Fruit fly (Drosophila melanogaster) whole organism, embryonic: ENCODE results near the gene CG15528.

Experiments used
- ATbp ChIP-seq: fragments of 200-800 bp; sonication (Bioruptor generic); optimal IDR thresholded peaks from 2 replicates; lab custom pipeline; 2017; ENCODE audit warnings: missing biosample characterization, mild to moderate bottlenecking, missing genetic modification characterization, missing genetic modification reagents
- Aef1 ChIP-seq: fragments of 200-800 bp; sonication (Bioruptor generic); IDR thresholded peaks from 3 replicates; pipeline ENCODE4 v1.3.6; 2022; ENCODE audit warnings: missing biosample characterization, missing genetic modification characterization
- Antp ChIP-seq: fragments of 200-800 bp; sonication (Bioruptor generic); optimal IDR thresholded peaks from 3 replicates; lab custom pipeline; 2016; ENCODE audit warnings: missing biosample characterization, missing genetic modification characterization
- Blimp-1 ChIP-seq: fragments of 200-800 bp; sonication (Bioruptor generic); optimal IDR thresholded peaks from 3 replicates; lab custom pipeline; 2018; ENCODE audit warnings: missing biosample characterization, missing genetic modification characterization, mild to moderate bottlenecking, moderate library complexity, missing genetic modification reagents
- CG10654 ChIP-seq: fragments of 200-800 bp; sonication (Bioruptor generic); optimal IDR thresholded peaks from 2 replicates; lab custom pipeline; 2016; ENCODE audit warnings: missing biosample characterization, missing genetic modification characterization
- CG1233 ChIP-seq: fragments of 200-800 bp; sonication (Bioruptor generic); optimal IDR thresholded peaks from 4 replicates; lab custom pipeline; 2018; ENCODE audit warnings: missing biosample characterization, mild to moderate bottlenecking, missing genetic modification characterization
- CG12744 ChIP-seq: fragments of 200-800 bp; sonication (Bioruptor generic); optimal IDR thresholded peaks from 2 replicates; lab custom pipeline; 2016; ENCODE audit warnings: missing biosample characterization, missing genetic modification characterization
- CG13296 ChIP-seq: fragments of 200-800 bp; sonication (Bioruptor generic); optimal IDR thresholded peaks from 3 replicates; lab custom pipeline; 2018; ENCODE audit warnings: missing biosample characterization, mild to moderate bottlenecking, missing genetic modification characterization
- CG13424 ChIP-seq: fragments of 200-800 bp; sonication (Bioruptor generic); optimal IDR thresholded peaks from 2 replicates; lab custom pipeline; 2019; ENCODE audit warnings: missing biosample characterization, mild to moderate bottlenecking, missing genetic modification characterization, moderate library complexity
- CG14441 ChIP-seq: fragments of 200-800 bp; sonication (Bioruptor generic); IDR thresholded peaks from 2 replicates; pipeline ENCODE4 v1.3.6; 2022; ENCODE audit warnings: missing biosample characterization, missing genetic modification characterization
- CG15601 ChIP-seq: fragments of 200-800 bp; sonication (Bioruptor generic); optimal IDR thresholded peaks from 3 replicates; lab custom pipeline; 2019; ENCODE audit warnings: missing biosample characterization, mild to moderate bottlenecking, missing genetic modification characterization, moderate library complexity
- CG16863 ChIP-seq: fragments of 200-800 bp; sonication (Bioruptor generic); optimal IDR thresholded peaks from 3 replicates; lab custom pipeline; 2016; ENCODE audit warnings: missing biosample characterization, missing genetic modification characterization
- CG17359 ChIP-seq: fragments of 200-800 bp; sonication (Bioruptor generic); optimal IDR thresholded peaks from 3 replicates; lab custom pipeline; 2018; ENCODE audit warnings: missing biosample characterization, mild to moderate bottlenecking, missing genetic modification characterization, moderate library complexity
- CG17612 ChIP-seq: fragments of 200-800 bp; sonication (Bioruptor generic); IDR thresholded peaks from 2 replicates; pipeline ENCODE4 v1.3.6; 2022; ENCODE audit warnings: missing biosample characterization, missing genetic modification characterization
- CG2120 ChIP-seq: fragments of 200-800 bp; sonication (Bioruptor generic); optimal IDR thresholded peaks from 3 replicates; lab custom pipeline; 2016; ENCODE audit warnings: missing biosample characterization, missing genetic modification characterization
- CG31388 ChIP-seq: fragments of 200-800 bp; sonication (Bioruptor generic); optimal IDR thresholded peaks from 2 replicates; lab custom pipeline; 2016; ENCODE audit warnings: missing biosample characterization, missing genetic modification characterization
- CG31441 ChIP-seq: fragments of 200-800 bp; sonication (Bioruptor generic); IDR thresholded peaks from 2 replicates; pipeline ENCODE4 v1.3.6; 2022; ENCODE audit warnings: missing biosample characterization, missing genetic modification characterization
- CG3995 ChIP-seq: fragments of 200-800 bp; sonication (Bioruptor generic); optimal IDR thresholded peaks from 3 replicates; lab custom pipeline; 2016; ENCODE audit warnings: missing biosample characterization, missing genetic modification characterization
- CG7745 ChIP-seq: fragments of 200-800 bp; sonication (Bioruptor generic); optimal IDR thresholded peaks from 2 replicates; lab custom pipeline; 2018; ENCODE audit warnings: missing biosample characterization, mild to moderate bottlenecking, missing genetic modification characterization, moderate library complexity
- CG7786 ChIP-seq: fragments of 200-800 bp; sonication (Bioruptor generic); optimal IDR thresholded peaks from 2 replicates; lab custom pipeline; 2016; ENCODE audit warnings: missing biosample characterization, missing genetic modification characterization
- CG8359 ChIP-seq: fragments of 200-800 bp; sonication (Bioruptor generic); optimal IDR thresholded peaks from 2 replicates; lab custom pipeline; 2017; ENCODE audit warnings: missing biosample characterization, mild to moderate bottlenecking, missing genetic modification characterization, borderline replicate concordance
- CG9932 ChIP-seq: fragments of 200-800 bp; sonication (Bioruptor generic); IDR thresholded peaks from 2 replicates; pipeline ENCODE4 v1.3.6; 2022; ENCODE audit warnings: missing biosample characterization, missing genetic modification characterization
- CTCF ChIP-seq: fragments of 200-800 bp; sonication (Bioruptor generic); optimal IDR thresholded peaks from 2 replicates; lab custom pipeline; 2017; ENCODE audit warnings: missing biosample characterization, mild to moderate bottlenecking, missing genetic modification characterization, moderate library complexity
- Dbx ChIP-seq: fragments of 200-800 bp; sonication (Bioruptor generic); IDR thresholded peaks from 3 replicates; pipeline ENCODE4 v1.3.6; 2022; ENCODE audit warnings: missing biosample characterization, missing genetic modification characterization
- Drgx ChIP-seq: fragments of 200-800 bp; sonication (Bioruptor generic); IDR thresholded peaks from 2 replicates; pipeline ENCODE4 v1.3.6; 2022; ENCODE audit warnings: missing biosample characterization, missing genetic modification characterization
- Fer1 ChIP-seq: fragments of 200-800 bp; sonication (Bioruptor generic); optimal IDR thresholded peaks from 2 replicates; lab custom pipeline; 2017; ENCODE audit warnings: missing biosample characterization, mild to moderate bottlenecking, missing genetic modification characterization
- Gug ChIP-seq: fragments of 200-800 bp; sonication (Bioruptor generic); IDR thresholded peaks from 4 replicates; pipeline ENCODE4 v1.3.6; 2022; ENCODE audit warnings: missing biosample characterization, missing genetic modification characterization
- Hr3 ChIP-seq: fragments of 200-800 bp; sonication (Bioruptor generic); optimal IDR thresholded peaks from 3 replicates; lab custom pipeline; 2016; ENCODE audit warnings: missing biosample characterization, missing genetic modification characterization
- MBD-R2 ChIP-seq: fragments of 200-800 bp; sonication (Bioruptor generic); IDR thresholded peaks from 2 replicates; pipeline ENCODE4 v1.3.6; 2022; ENCODE audit warnings: missing biosample characterization, missing genetic modification characterization
- Myb ChIP-seq: fragments of 200-800 bp; sonication (Bioruptor generic); optimal IDR thresholded peaks from 2 replicates; lab custom pipeline; 2016; ENCODE audit warnings: missing biosample characterization, missing genetic modification characterization
- Spps ChIP-seq: fragments of 200-800 bp; sonication (Bioruptor generic); optimal IDR thresholded peaks from 2 replicates; lab custom pipeline; 2018; ENCODE audit warnings: missing biosample characterization, mild to moderate bottlenecking, missing genetic modification characterization
- amos ChIP-seq: fragments of 200-800 bp; sonication (Bioruptor generic); IDR thresholded peaks from 2 replicates; pipeline ENCODE4 v1.3.6; 2022; ENCODE audit warnings: missing biosample characterization, missing genetic modification characterization; ENCODE audit not compliant: partially characterized antibody
- ara ChIP-seq: fragments of 200-800 bp; sonication (Bioruptor generic); IDR thresholded peaks from 2 replicates; pipeline ENCODE4 v1.3.6; 2022; ENCODE audit warnings: missing biosample characterization, missing genetic modification characterization
- ato ChIP-seq: fragments of 200-800 bp; sonication (Bioruptor generic); IDR thresholded peaks from 2 replicates; pipeline ENCODE4 v1.3.6; 2022; ENCODE audit warnings: missing biosample characterization, missing genetic modification characterization; ENCODE audit not compliant: partially characterized antibody
- crc ChIP-seq: fragments of 200-800 bp; sonication (Bioruptor generic); optimal IDR thresholded peaks from 2 replicates; lab custom pipeline; 2016; ENCODE audit warnings: missing biosample characterization, missing genetic modification characterization
- crol ChIP-seq: fragments of 200-800 bp; sonication (Bioruptor generic); IDR thresholded peaks from 2 replicates; pipeline ENCODE4 v1.3.6; 2022; ENCODE audit warnings: missing biosample characterization, missing genetic modification characterization
- dpn ChIP-seq, 2 experiments: fragments of 200-800 bp; sonication (Bioruptor generic); optimal IDR thresholded peaks; 3 replicates each; lab custom pipeline; 2016; ENCODE audit warnings: missing biosample characterization in 2 of 2, missing genetic modification characterization in 2 of 2
- en ChIP-seq: fragments of 200-800 bp; sonication (Bioruptor generic); optimal IDR thresholded peaks from 2 replicates; lab custom pipeline; 2016; ENCODE audit warnings: missing biosample characterization, missing genetic modification characterization
- eyg ChIP-seq: fragments of 200-800 bp; sonication (Bioruptor generic); optimal IDR thresholded peaks from 3 replicates; lab custom pipeline; 2016; ENCODE audit warnings: missing biosample characterization, missing genetic modification characterization
- fd102C ChIP-seq: fragments of 200-800 bp; sonication (Bioruptor generic); optimal IDR thresholded peaks from 2 replicates; lab custom pipeline; 2018; ENCODE audit warnings: missing biosample characterization, mild to moderate bottlenecking, missing genetic modification characterization, moderate library complexity
- ham ChIP-seq: fragments of 200-800 bp; sonication (Bioruptor generic); IDR thresholded peaks from 2 replicates; pipeline ENCODE4 v1.3.6; 2022; ENCODE audit warnings: missing biosample characterization, missing genetic modification characterization
- jumu ChIP-seq: fragments of 200-800 bp; sonication (Bioruptor generic); optimal IDR thresholded peaks from 3 replicates; lab custom pipeline; 2016; ENCODE audit warnings: missing biosample characterization, missing genetic modification characterization
- nerfin-2 ChIP-seq: fragments of 200-800 bp; sonication (Bioruptor generic); IDR thresholded peaks from 2 replicates; pipeline ENCODE4 v1.3.6; 2022; ENCODE audit warnings: missing biosample characterization, missing genetic modification characterization; ENCODE audit not compliant: partially characterized antibody
- org-1 ChIP-seq: fragments of 200-800 bp; sonication (Bioruptor generic); optimal IDR thresholded peaks from 2 replicates; lab custom pipeline; 2017; ENCODE audit warnings: missing biosample characterization, missing genetic modification characterization
- pita ChIP-seq: fragments of 200-800 bp; sonication (Bioruptor generic); optimal IDR thresholded peaks from 2 replicates; lab custom pipeline; 2017; ENCODE audit warnings: missing biosample characterization, mild to moderate bottlenecking, missing genetic modification characterization
- ro ChIP-seq: fragments of 200-800 bp; sonication (Bioruptor generic); IDR thresholded peaks from 2 replicates; pipeline ENCODE4 v1.3.6; 2022; ENCODE audit warnings: missing biosample characterization, missing genetic modification characterization
- sd ChIP-seq: fragments of 200-800 bp; sonication (Bioruptor generic); optimal IDR thresholded peaks from 3 replicates; lab custom pipeline; 2018; ENCODE audit warnings: missing biosample characterization, mild to moderate bottlenecking, missing genetic modification characterization, moderate library complexity
- sisA ChIP-seq: fragments of 200-800 bp; sonication (Bioruptor generic); IDR thresholded peaks from 2 replicates; pipeline ENCODE4 v1.3.6; 2022; ENCODE audit warnings: missing biosample characterization, missing genetic modification characterization
- sob ChIP-seq: fragments of 200-800 bp; sonication (Bioruptor generic); IDR thresholded peaks from 2 replicates; pipeline ENCODE4 v1.3.6; 2022; ENCODE audit warnings: missing biosample characterization, missing genetic modification characterization
- ssp ChIP-seq: fragments of 200-800 bp; sonication (Bioruptor generic); IDR thresholded peaks from 2 replicates; pipeline ENCODE4 v1.3.6; 2022; ENCODE audit warnings: missing biosample characterization, missing genetic modification characterization
- twi ChIP-seq: fragments of 200-800 bp; optimal IDR thresholded peaks from 2 replicates; lab custom pipeline; 2019; ENCODE audit warnings: missing biosample characterization, mild to moderate bottlenecking, missing genetic modification characterization, moderate library complexity
- wdn ChIP-seq: fragments of 200-800 bp; sonication (Bioruptor generic); IDR thresholded peaks from 2 replicates; pipeline ENCODE4 v1.3.6; 2022; ENCODE audit warnings: missing biosample characterization, missing genetic modification characterization

CG15528 gene

DNA sequence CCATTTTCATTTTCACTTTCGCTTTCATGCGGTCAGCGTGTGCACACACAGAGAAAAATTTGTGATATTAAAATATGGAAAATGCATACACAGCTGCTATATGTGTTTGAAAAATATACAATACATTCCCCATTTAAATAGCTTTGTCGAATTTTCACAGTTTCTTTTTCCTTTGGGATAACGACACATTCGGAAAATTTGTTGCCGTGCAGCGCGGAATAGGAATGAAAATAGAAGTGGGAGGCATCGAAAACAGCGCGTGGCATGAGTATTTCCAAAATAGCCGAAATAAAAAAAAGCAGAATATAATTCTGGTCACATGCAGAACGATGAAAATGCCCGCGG lies 40.8 kb upstream of the CG15528 start (continued):
- peak; percentile 58 for TF ChIP-seq CG15601 (tag; lab: Kevin White, UChicago)
- peak; percentile 78 for TF ChIP-seq org-1 (GFP tag; lab: Kevin White, UChicago)
- peak; percentile 84 for TF ChIP-seq CG7786 (GFP tag; lab: Kevin White, UChicago)
- TF ChIP-seq twi (tag; lab: Kevin White, UChicago), result peak; percentile 61
- TF ChIP-seq ara, result peak; percentile 85
- TF ChIP-seq Spps, result peak; percentile 60
- no peak for TF ChIP-seq fd102C (GFP tag; lab: Kevin White, UChicago)
- peak; percentile 62 for TF ChIP-seq CG31388 (GFP tag; lab: Kevin White, UChicago)
- TF ChIP-seq Dbx (GFP tag; lab: Robert Waterston, UW), result peak; percentile 90
- peak; percentile 83 for TF ChIP-seq CG13424 (tag; lab: Kevin White, UChicago)
- peak; percentile 59; the same call in 1 of the 2 replicates for TF ChIP-seq MBD-R2 (GFP tag; lab: Robert Waterston, UW)
- peak; percentile 57 for TF ChIP-seq ro (GFP tag; lab: Robert Waterston, UW)
- TF ChIP-seq Fer1 (GFP tag; lab: Kevin White, UChicago), result peak; percentile 84
- TF ChIP-seq Blimp-1, result peak; percentile 99
- TF ChIP-seq Myb, result peak; percentile 74
- TF ChIP-seq ato (GFP tag; lab: Robert Waterston, UW), result no peak
- peak; percentile 83 for TF ChIP-seq Drgx (GFP tag; lab: Robert Waterston, UW)
- peak; percentile 80 for TF ChIP-seq CG10654 (GFP tag; lab: Kevin White, UChicago)
- peak; percentile 87 to 88 for TF ChIP-seq dpn (GFP tag; optimal IDR thresholded peaks at IDR 0.05; lab: Kevin White, UChicago)
- TF ChIP-seq CG2120 (GFP tag; lab: Kevin White, UChicago), result peak; percentile 95
- peak; percentile 71 for TF ChIP-seq CG1233 (GFP tag; lab: Kevin White, UChicago)
- peak; percentile 91 for TF ChIP-seq CG9932 (GFP tag; lab: Robert Waterston, UW)
- TF ChIP-seq Gug (GFP tag; lab: Robert Waterston, UW), result peak; percentile 78
- TF ChIP-seq CG17359 (tag; lab: Kevin White, UChicago), result peak; percentile 89
- TF ChIP-seq ssp (GFP tag; lab: Robert Waterston, UW), result peak; percentile 76
- no peak for TF ChIP-seq nerfin-2
- TF ChIP-seq ATbp (GFP tag; lab: Kevin White, UChicago), result peak; percentile 87
- no peak for TF ChIP-seq CG7745 (tag; lab: Kevin White, UChicago)
- TF ChIP-seq CG17612 (GFP tag; lab: Robert Waterston, UW), result peak; percentile 76
- TF ChIP-seq ham (GFP tag; lab: Robert Waterston, UW), result peak; percentile 80; the same call in 1 of the 2 replicates
- TF ChIP-seq CG12744 (GFP tag; lab: Kevin White, UChicago), result peak; percentile 84
- peak; percentile 83 for TF ChIP-seq jumu (GFP tag; lab: Kevin White, UChicago)
- TF ChIP-seq CG14441 (GFP tag; lab: Robert Waterston, UW), result peak; percentile 85
- TF ChIP-seq crol (GFP tag; lab: Robert Waterston, UW), result no peak; the same call in 1 of the 2 replicates
- peak; percentile 76 for TF ChIP-seq en (GFP tag; lab: Kevin White, UChicago)
- no peak for TF ChIP-seq amos (GFP tag; lab: Robert Waterston, UW)
- peak; percentile 39 for TF ChIP-seq CG8359
- TF ChIP-seq Aef1 (GFP tag; lab: Robert Waterston, UW), result peak; percentile 75
- peak; percentile 74 for TF ChIP-seq Hr3 (GFP tag; lab: Kevin White, UChicago)
- peak; percentile 87 for TF ChIP-seq sd (tag; lab: Kevin White, UChicago)
- TF ChIP-seq CTCF, result peak; percentile 18
- TF ChIP-seq pita (GFP tag; lab: Kevin White, UChicago), result no peak
- peak; percentile 92 for TF ChIP-seq sisA (GFP tag; lab: Robert Waterston, UW)
- peak; percentile 77 for TF ChIP-seq CG31441 (GFP tag; lab: Robert Waterston, UW)
- TF ChIP-seq CG3995 (GFP tag; lab: Kevin White, UChicago), result no peak
- TF ChIP-seq wdn (GFP tag; lab: Robert Waterston, UW), result peak; percentile 86
- TF ChIP-seq CG16863 (GFP tag; lab: Kevin White, UChicago), result peak; percentile 79
- peak; percentile 84 for TF ChIP-seq eyg (GFP tag; lab: Kevin White, UChicago)
- peak; percentile 86 for TF ChIP-seq Antp (GFP tag; lab: Kevin White, UChicago)
- TF ChIP-seq CG13296 (GFP tag; lab: Kevin White, UChicago), result peak; percentile 73
- TF ChIP-seq crc (GFP tag; lab: Kevin White, UChicago), result peak; percentile 80
- TF ChIP-seq sob (GFP tag; lab: Robert Waterston, UW), result peak; percentile 91
